Worm (Caenorhabditis elegans) whole organism, L1 larva: ENCODE results near the gene T07F10.5.

ENCODE experiments used
- C04F5.9 ChIP-seq: sonication (generic microtip); optimal IDR thresholded peaks from 2 replicates; lab custom pipeline; 2016; ENCODE audit warnings: missing genetic modification characterization, missing compliant biosample characterization
- F16B12.6 ChIP-seq: fragments of 150-350 bp; optimal IDR thresholded peaks from 2 replicates; lab custom pipeline; 2014; ENCODE audit warnings: missing biosample characterization, missing genetic modification characterization
- Y116A8C.19 ChIP-seq: sonication (generic microtip); optimal IDR thresholded peaks from 2 replicates; lab custom pipeline; 2016; ENCODE audit warnings: missing compliant biosample characterization, missing genetic modification characterization, borderline replicate concordance
- aha-1 ChIP-seq: fragments of 150-350 bp; optimal IDR thresholded peaks from 2 replicates; lab custom pipeline; 2014; ENCODE audit warnings: missing biosample characterization, missing genetic modification characterization
- blmp-1 ChIP-seq: fragments of 150-350 bp; optimal IDR thresholded peaks from 2 replicates; lab custom pipeline; 2014; ENCODE audit warnings: missing biosample characterization, missing genetic modification characterization
- ceh-8 ChIP-seq: fragments of 200-800 bp; sonication (Bioruptor generic); optimal IDR thresholded peaks from 2 replicates; lab custom pipeline; 2018; ENCODE audit warnings: mild to moderate bottlenecking, missing genetic modification characterization, moderate library complexity, missing compliant biosample characterization
- ceh-82 ChIP-seq, 3 experiments: fragments of 150-350 bp in 1 of 3; sonication (generic microtip) in 2 of 3; optimal IDR thresholded peaks; 2 replicates each; lab custom pipeline; 2014 to 2017; ENCODE audit warnings: missing biosample characterization in 3 of 3, missing genetic modification characterization in 3 of 3
- ceh-88 ChIP-seq: fragments of 200-800 bp; sonication (Bioruptor generic); IDR thresholded peaks from 2 replicates; pipeline ENCODE4 v1.3.6; 2022; ENCODE audit warnings: missing genetic modification characterization, missing compliant biosample characterization
- ceh-90 ChIP-seq: sonication (generic microtip); optimal IDR thresholded peaks from 2 replicates; lab custom pipeline; 2016; ENCODE audit warnings: missing genetic modification characterization, missing compliant biosample characterization
- efl-3 ChIP-seq: fragments of 200-800 bp; sonication (Bioruptor generic); optimal IDR thresholded peaks from 2 replicates; lab custom pipeline; 2018; ENCODE audit warnings: mild to moderate bottlenecking, missing genetic modification characterization, missing compliant biosample characterization
- egl-13 ChIP-seq: sonication (generic microtip); optimal IDR thresholded peaks from 2 replicates; lab custom pipeline; 2016; ENCODE audit warnings: missing genotype, missing genetic modification reagents, missing genetic modification characterization, missing compliant biosample characterization
- egl-27 ChIP-seq, 2 experiments: fragments of 150-350 bp in 1 of 2; sonication (generic microtip); optimal IDR thresholded peaks; 3 replicates each; lab custom pipeline; 2017 to 2018; ENCODE audit warnings: missing biosample characterization in 2 of 2, missing genetic modification characterization in 2 of 2, missing genetic modification reagents in 2 of 2
- elt-2 ChIP-seq: sonication (generic microtip); optimal IDR thresholded peaks from 2 replicates; lab custom pipeline; 2016; ENCODE audit warnings: missing genetic modification characterization, mild to moderate bottlenecking, inconsistent platforms, missing compliant biosample characterization, missing genetic modification reagents
- elt-3 ChIP-seq, 6 experiments: fragments of 150-350 bp in 1 of 6; sonication (generic microtip); optimal IDR thresholded peaks; 2 replicates each; lab custom pipeline; 2017 to 2018; ENCODE audit warnings: missing biosample characterization in 6 of 6, missing genetic modification characterization in 6 of 6, inconsistent platforms in 1 of 6
- fkh-10 ChIP-seq: sonication (generic microtip); optimal IDR thresholded peaks from 2 replicates; lab custom pipeline; 2017; ENCODE audit warnings: missing biosample characterization, missing genetic modification reagents, missing genetic modification characterization
- hlh-4 ChIP-seq: sonication (generic microtip); optimal IDR thresholded peaks from 2 replicates; lab custom pipeline; 2016; ENCODE audit warnings: mild to moderate bottlenecking, missing genetic modification characterization, missing compliant biosample characterization
- irx-1 ChIP-seq: sonication (generic microtip); optimal IDR thresholded peaks from 2 replicates; lab custom pipeline; 2016; ENCODE audit warnings: missing genetic modification characterization, missing compliant biosample characterization
- isw-1 ChIP-seq: fragments of 200-800 bp; sonication (Bioruptor generic); IDR thresholded peaks from 2 replicates; pipeline ENCODE4 v1.3.6; 2022; ENCODE audit warnings: missing genetic modification characterization, missing compliant biosample characterization
- lin-13 ChIP-seq: fragments of 150-350 bp; optimal IDR thresholded peaks from 2 replicates; lab custom pipeline; 2014; ENCODE audit warnings: missing biosample characterization, missing genetic modification reagents, missing genetic modification characterization
- lin-15B ChIP-seq: fragments of 150-350 bp; sonication (generic microtip); optimal IDR thresholded peaks from 3 replicates; lab custom pipeline; 2014; ENCODE audit warnings: missing biosample characterization, missing genetic modification characterization
- lin-35 ChIP-seq, 2 experiments: fragments of 150-350 bp; optimal IDR thresholded peaks; 2 replicates each; lab custom pipeline; 2014; ENCODE audit warnings: missing biosample characterization in 2 of 2, missing genetic modification characterization in 2 of 2, missing genetic modification reagents in 2 of 2
- lsy-2 ChIP-seq, 2 experiments: fragments of 150-350 bp; optimal IDR thresholded peaks; 2 replicates each; lab custom pipeline; 2014; ENCODE audit warnings: missing biosample characterization in 2 of 2, missing genetic modification characterization in 2 of 2
- mab-9 ChIP-seq: fragments of 200-800 bp; sonication (Bioruptor generic); IDR thresholded peaks from 2 replicates; pipeline ENCODE4 v1.3.6; 2022; ENCODE audit warnings: missing genetic modification reagents, missing genetic modification characterization, missing compliant biosample characterization
- mdl-1 ChIP-seq, 2 experiments: fragments of 150-350 bp; optimal IDR thresholded peaks; 2 replicates each; lab custom pipeline; 2014 to 2017; ENCODE audit warnings: missing biosample characterization in 2 of 2, missing genetic modification characterization in 2 of 2, inconsistent platforms in 1 of 2
- mep-1 ChIP-seq: fragments of 150-350 bp; optimal IDR thresholded peaks from 2 replicates; lab custom pipeline; 2014; ENCODE audit warnings: missing biosample characterization, missing genetic modification characterization
- nhr-12 ChIP-seq: sonication (generic microtip); optimal IDR thresholded peaks from 2 replicates; lab custom pipeline; 2017; ENCODE audit warnings: missing biosample characterization, missing genetic modification characterization
- nhr-19 ChIP-seq: fragments of 200-800 bp; sonication (Bioruptor generic); conservative IDR thresholded peaks from 2 replicates; pipeline ENCODE4 v1.3.6; 2022; ENCODE audit warnings: missing genetic modification characterization, missing compliant biosample characterization
- nhr-28 ChIP-seq: fragments of 150-350 bp; optimal IDR thresholded peaks from 2 replicates; lab custom pipeline; 2014; ENCODE audit warnings: missing biosample characterization, missing genetic modification characterization
- nhr-71 ChIP-seq: sonication (generic microtip); optimal IDR thresholded peaks from 2 replicates; lab custom pipeline; 2016; ENCODE audit warnings: mild to moderate bottlenecking, missing genetic modification characterization, moderate library complexity, missing compliant biosample characterization
- nhr-76 ChIP-seq: sonication (generic microtip); optimal IDR thresholded peaks from 2 replicates; lab custom pipeline; 2017; ENCODE audit warnings: missing biosample characterization, missing genetic modification characterization
- nhr-77 ChIP-seq: fragments of 150-350 bp; optimal IDR thresholded peaks from 2 replicates; lab custom pipeline; 2014; ENCODE audit warnings: missing biosample characterization, missing genetic modification characterization
- nhr-84 ChIP-seq: sonication (generic microtip); optimal IDR thresholded peaks from 2 replicates; lab custom pipeline; 2017; ENCODE audit warnings: missing biosample characterization, missing genetic modification characterization
- pag-3 ChIP-seq: sonication (generic microtip); optimal IDR thresholded peaks from 2 replicates; lab custom pipeline; 2017; ENCODE audit warnings: missing genetic modification characterization, mild to moderate bottlenecking, missing compliant biosample characterization, antibody characterized with exemption, borderline replicate concordance; ENCODE audit not compliant: insufficient read depth
- pqm-1 ChIP-seq: sonication (generic microtip); optimal IDR thresholded peaks from 3 replicates; lab custom pipeline; 2017; ENCODE audit warnings: missing biosample characterization, missing genetic modification characterization
- rnt-1 ChIP-seq: sonication (generic microtip); optimal IDR thresholded peaks from 2 replicates; lab custom pipeline; 2016; ENCODE audit warnings: mild to moderate bottlenecking, missing genetic modification characterization, moderate library complexity, missing compliant biosample characterization
- skn-1 ChIP-seq: fragments of 150-350 bp; optimal IDR thresholded peaks from 2 replicates; lab custom pipeline; 2014; ENCODE audit warnings: missing biosample characterization, missing genetic modification characterization
- sox-4 ChIP-seq: sonication (generic microtip); optimal IDR thresholded peaks from 2 replicates; lab custom pipeline; 2016; ENCODE audit warnings: missing genetic modification characterization, missing compliant biosample characterization
- sptf-1 ChIP-seq: fragments of 150-350 bp; optimal IDR thresholded peaks from 2 replicates; lab custom pipeline; 2014; ENCODE audit warnings: missing biosample characterization, missing genetic modification characterization
- swsn-7 ChIP-seq: sonication (generic microtip); optimal IDR thresholded peaks from 2 replicates; lab custom pipeline; 2016; ENCODE audit warnings: missing genetic modification characterization, missing compliant biosample characterization
- unc-130 ChIP-seq: fragments of 150-350 bp; optimal IDR thresholded peaks from 2 replicates; lab custom pipeline; 2017; ENCODE audit warnings: missing biosample characterization, missing genetic modification characterization, inconsistent platforms
- unc-62 ChIP-seq: fragments of 150-350 bp; optimal IDR thresholded peaks from 2 replicates; lab custom pipeline; 2014; ENCODE audit warnings: missing biosample characterization, missing genetic modification reagents, missing genetic modification characterization
- unc-98 ChIP-seq: fragments of 200-800 bp; sonication (Bioruptor generic); IDR thresholded peaks from 2 replicates; pipeline ENCODE4 v1.3.6; 2022; ENCODE audit warnings: missing genetic modification characterization, missing compliant biosample characterization
- xbp-1 ChIP-seq: sonication (generic microtip); optimal IDR thresholded peaks from 2 replicates; lab custom pipeline; 2016; ENCODE audit warnings: missing genetic modification characterization, missing compliant biosample characterization
- zag-1 ChIP-seq: fragments of 150-350 bp; optimal IDR thresholded peaks from 2 replicates; lab custom pipeline; 2014; ENCODE audit warnings: missing biosample characterization, missing genetic modification characterization
- ztf-11 ChIP-seq, 2 experiments: sonication (generic microtip); optimal IDR thresholded peaks; 2 replicates each; lab custom pipeline; 2016 to 2017; ENCODE audit warnings: missing genetic modification characterization in 2 of 2, missing biosample characterization in 1 of 2, missing compliant biosample characterization in 1 of 2
- ztf-4 ChIP-seq: fragments of 150-350 bp; optimal IDR thresholded peaks from 2 replicates; lab custom pipeline; 2014; ENCODE audit warnings: missing biosample characterization, missing genetic modification characterization

Gene T07F10.5

ce11 chrV:12854766-12855165, 10.9 kb upstream of the T07F10.5 start, which contains the start of gene C44H9.7:
Gene C44H9.7, minus strand, starts transcription at chrV:12854866.
- peak; percentile 5 for TF ChIP-seq elt-2 (tag; lab: Kevin White, UChicago)
- no peak for TF ChIP-seq lin-15B
- TF ChIP-seq, all 84 proteins: peak for 1

DNA sequence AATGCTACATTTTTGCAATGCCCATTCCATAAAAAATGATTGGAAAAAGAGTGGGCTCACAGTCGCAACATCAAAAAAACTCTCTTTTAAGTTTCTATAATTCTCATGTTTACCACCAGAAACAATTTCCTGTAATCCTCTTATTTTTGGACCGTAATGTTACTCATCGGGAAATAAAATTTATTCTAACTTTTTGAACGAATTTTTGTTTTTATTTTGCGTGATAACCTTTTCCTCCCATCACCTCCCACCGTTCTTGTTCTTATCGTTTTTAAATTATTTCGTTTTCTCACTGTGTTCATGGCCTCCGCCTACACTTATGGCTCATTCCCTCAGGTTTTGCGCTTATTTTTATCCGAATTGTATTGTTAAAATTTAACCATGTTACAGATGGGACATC, 6.6 kb upstream of the T07F10.5 start, which contains the start of gene anp-1:
anp-1 (plus strand) TSS at position 301 of the 400 bp plus-strand sequence.
- TF ChIP-seq sox-4 (tag; lab: Kevin White, UChicago) (no peak), mdl-1 (tag; optimal IDR thresholded peaks at IDR 0.05; lab: Kevin White, UChicago) (no peak), lin-35 (GFP tag; optimal IDR thresholded peaks at IDR 0.05; lab: Kevin White, UChicago) (no peak), unc-98 (no peak), unc-62 (GFP tag; lab: Kevin White, UChicago) (no peak), ceh-88 (GFP tag; lab: Robert Waterston, UW) (no peak), egl-13 (tag; lab: Kevin White, UChicago) (no peak), hlh-4 (tag; lab: Kevin White, UChicago) (no peak), C04F5.9 (tag; lab: Kevin White, UChicago) (no peak), lin-13 (GFP tag; lab: Kevin White, UChicago) (no peak), nhr-19 (GFP tag; lab: Robert Waterston, UW) (no peak), zag-1 (tag; lab: Kevin White, UChicago) (no peak), rnt-1 (tag; lab: Kevin White, UChicago) (no peak), blmp-1 (tag; lab: Kevin White, UChicago) (no peak), efl-3 (no peak), ztf-11 (tag; optimal IDR thresholded peaks at IDR 0.05; lab: Kevin White, UChicago) (no peak), mep-1 (no peak), swsn-7 (no peak), ztf-4 (tag; lab: Kevin White, UChicago) (no peak)
- TF ChIP-seq, all 84 proteins: peak for 0

DNA sequence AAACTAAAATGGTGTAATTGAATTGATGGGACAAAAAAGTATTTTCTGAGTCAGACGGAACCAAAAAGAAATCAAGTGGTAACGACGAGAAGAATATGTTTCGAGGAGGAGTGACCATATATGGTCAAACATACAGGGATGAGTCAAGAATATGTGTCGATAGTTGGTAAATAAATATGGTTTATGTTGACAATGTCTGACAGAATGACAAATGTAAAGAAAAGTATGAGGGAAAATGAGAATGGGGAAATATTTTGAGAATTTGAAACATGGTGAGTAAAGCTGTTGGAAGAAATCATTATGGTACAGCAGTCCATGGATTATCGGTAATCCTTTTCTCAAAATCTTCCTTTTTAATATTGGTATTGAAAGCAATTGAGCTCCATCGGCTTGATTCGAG, 2.3 kb downstream of the T07F10.5 start, which contains the start of gene nspg-1:
nspg-1 (minus strand) TSS at position 101 of the 400 bp plus-strand sequence.
- TF ChIP-seq efl-3, result no peak
- TF ChIP-seq nhr-76, result no peak
- no peak for TF ChIP-seq ceh-8 (GFP tag; lab: Kevin White, UChicago)
- TF ChIP-seq sptf-1 (tag; lab: Kevin White, UChicago), result no peak
- no peak for TF ChIP-seq pqm-1 (tag; lab: Kevin White, UChicago)
- no peak for TF ChIP-seq nhr-84 (tag; lab: Kevin White, UChicago)
- no peak for TF ChIP-seq swsn-7
- no peak for TF ChIP-seq pag-3 (tag; lab: Kevin White, UChicago)
- no peak for TF ChIP-seq lin-15B
- no peak for TF ChIP-seq nhr-71 (tag; lab: Kevin White, UChicago)
- no peak for TF ChIP-seq nhr-77 (tag; lab: Kevin White, UChicago)
- TF ChIP-seq Y116A8C.19 (tag; lab: Kevin White, UChicago), result no peak
- no peak for TF ChIP-seq F16B12.6
- TF ChIP-seq lsy-2 (tag; optimal IDR thresholded peaks at IDR 0.05; lab: Kevin White, UChicago), result no peak
- TF ChIP-seq unc-98, result no peak
- TF ChIP-seq nhr-12 (tag; lab: Kevin White, UChicago), result no peak
- no peak for TF ChIP-seq xbp-1 (tag; lab: Kevin White, UChicago)
- TF ChIP-seq ceh-82 (tag; optimal IDR thresholded peaks at IDR 0.05; lab: Kevin White, UChicago), result no peak
- TF ChIP-seq, all 84 proteins: peak for 0

ce11 chrV:12869948-12870347, 4.2 kb downstream of the T07F10.5 start, which contains the start of gene T07F10.3:
Gene T07F10.3, minus strand, starts transcription at chrV:12870045.
- peak; percentile 87 for TF ChIP-seq unc-130 (tag; lab: Kevin White, UChicago)
- peak; percentile 98 for TF ChIP-seq egl-13 (tag; lab: Kevin White, UChicago)
- no peak for TF ChIP-seq aha-1 (tag; lab: Kevin White, UChicago)
- peak; percentile 8 for TF ChIP-seq nhr-76
- peak; percentile 95 for TF ChIP-seq nhr-19 (GFP tag; lab: Robert Waterston, UW)
- TF ChIP-seq mab-9 (GFP tag; lab: Robert Waterston, UW), result peak; percentile 91
- TF ChIP-seq C04F5.9 (tag; lab: Kevin White, UChicago), result peak; percentile 95
- peak; percentile 100 for TF ChIP-seq ceh-90 (tag; lab: Kevin White, UChicago)
- peak; percentile 99 for TF ChIP-seq irx-1 (tag; lab: Kevin White, UChicago)
- no peak for TF ChIP-seq egl-27 (tag; optimal IDR thresholded peaks at IDR 0.05; lab: Kevin White, UChicago)
- TF ChIP-seq lin-15B, result peak; percentile 78
- TF ChIP-seq skn-1 (tag; lab: Kevin White, UChicago), result peak; percentile 88
- peak; percentile 93 for TF ChIP-seq hlh-4 (tag; lab: Kevin White, UChicago)
- peak; percentile 8 for TF ChIP-seq fkh-10
- TF ChIP-seq nhr-28, result peak; percentile 16
- TF ChIP-seq swsn-7, result peak; percentile 95
- TF ChIP-seq elt-3 (tag; optimal IDR thresholded peaks at IDR 0.05; lab: Kevin White, UChicago), result peak in 2 of 6 experiments; percentile 60 to 69
- TF ChIP-seq unc-62 (GFP tag; lab: Kevin White, UChicago), result no peak
- peak in 1 of 2 experiments; percentile 75 for TF ChIP-seq mdl-1 (tag; optimal IDR thresholded peaks at IDR 0.05; lab: Kevin White, UChicago)
- peak; percentile 92 for TF ChIP-seq elt-2 (tag; lab: Kevin White, UChicago)
- TF ChIP-seq lin-13 (GFP tag; lab: Kevin White, UChicago), result peak; percentile 80
- peak; percentile 92 for TF ChIP-seq isw-1 (GFP tag; lab: Robert Waterston, UW)
